Worm (Caenorhabditis elegans) whole organism, L4 larva: Measurements from ENCODE around the gene Y39G8B.7.

Experiments used
- F10B5.3 ChIP-seq: sonication (generic microtip); optimal IDR thresholded peaks from 2 replicates; lab custom pipeline; 2016; ENCODE audit warnings: mild to moderate bottlenecking, missing genetic modification characterization, missing compliant biosample characterization
- F26F4.8 ChIP-seq: fragments of 200-800 bp; sonication (Bioruptor generic); conservative IDR thresholded peaks from 2 replicates; pipeline ENCODE4 v1.3.6; 2022; ENCODE audit warnings: missing genetic modification characterization, missing compliant biosample characterization
- F49E8.2 ChIP-seq: sonication (generic microtip); optimal IDR thresholded peaks from 2 replicates; lab custom pipeline; 2016; ENCODE audit warnings: missing compliant biosample characterization, mild to moderate bottlenecking, missing genetic modification characterization, borderline replicate concordance
- R02D3.7 ChIP-seq: fragments of 150-350 bp; sonication (generic microtip); optimal IDR thresholded peaks from 3 replicates; lab custom pipeline; 2014; ENCODE audit warnings: missing biosample characterization, missing genetic modification characterization
- T26A8.4 ChIP-seq: fragments of 200-800 bp; sonication (Bioruptor generic); IDR thresholded peaks from 2 replicates; pipeline ENCODE4 v1.3.6; 2022; ENCODE audit warnings: missing genetic modification characterization, missing compliant biosample characterization
- Y105C5A.15 ChIP-seq: fragments of 200-800 bp; sonication (Bioruptor generic); IDR thresholded peaks from 2 replicates; pipeline ENCODE4 v1.3.6; 2022; ENCODE audit warnings: missing genetic modification characterization, missing compliant biosample characterization
- Y75B8A.6 ChIP-seq: fragments of 200-800 bp; sonication (Bioruptor generic); IDR thresholded peaks from 2 replicates; pipeline ENCODE4 v1.3.6; 2022; ENCODE audit warnings: missing genetic modification reagents, missing genetic modification characterization, missing compliant biosample characterization
- ZK337.2 ChIP-seq: fragments of 200-800 bp; sonication (Bioruptor generic); IDR thresholded peaks from 2 replicates; pipeline ENCODE4 v1.3.6; 2022; ENCODE audit warnings: missing genetic modification reagents, missing genetic modification characterization, missing compliant biosample characterization
- arid-1 ChIP-seq: fragments of 200-800 bp; sonication (Bioruptor generic); conservative IDR thresholded peaks from 2 replicates; pipeline ENCODE4 v1.3.6; 2022; ENCODE audit warnings: missing genetic modification reagents, missing genetic modification characterization, missing compliant biosample characterization
- attf-4 ChIP-seq: sonication (generic microtip); optimal IDR thresholded peaks from 3 replicates; lab custom pipeline; 2017; ENCODE audit warnings: missing biosample characterization, missing genetic modification characterization
- ceh-28 ChIP-seq: fragments of 150-350 bp; optimal IDR thresholded peaks from 2 replicates; lab custom pipeline; 2014; ENCODE audit warnings: missing biosample characterization, missing genetic modification reagents, missing genetic modification characterization
- ctbp-1 ChIP-seq: fragments of 200-800 bp; sonication (Bioruptor generic); IDR thresholded peaks from 2 replicates; pipeline ENCODE4 v1.3.6; 2022; ENCODE audit warnings: missing genetic modification reagents, missing genetic modification characterization, missing compliant biosample characterization
- dmd-6 ChIP-seq: fragments of 200-800 bp; sonication (Bioruptor generic); IDR thresholded peaks from 2 replicates; pipeline ENCODE4 v1.3.6; 2022; ENCODE audit warnings: missing genetic modification reagents, missing genetic modification characterization, missing compliant biosample characterization
- dmd-9 ChIP-seq: fragments of 200-800 bp; sonication (Bioruptor generic); IDR thresholded peaks from 2 replicates; pipeline ENCODE4 v1.3.6; 2022; ENCODE audit warnings: missing genetic modification reagents, missing genetic modification characterization, missing compliant biosample characterization
- dpl-1 ChIP-seq: fragments of 150-350 bp; optimal IDR thresholded peaks from 2 replicates; lab custom pipeline; 2014; ENCODE audit warnings: missing biosample characterization, missing genetic modification reagents, missing genetic modification characterization
- duxl-1 ChIP-seq: sonication (generic microtip); optimal IDR thresholded peaks from 2 replicates; lab custom pipeline; 2016; ENCODE audit warnings: mild to moderate bottlenecking, missing genetic modification characterization, moderate library complexity, missing compliant biosample characterization; ENCODE audit not compliant: poor library complexity
- fos-1 ChIP-seq: fragments of 150-350 bp; optimal IDR thresholded peaks from 2 replicates; lab custom pipeline; 2014; ENCODE audit warnings: missing biosample characterization, missing genetic modification characterization
- hif-1 ChIP-seq, 2 experiments: sonication (generic microtip); optimal IDR thresholded peaks; 2 replicates each; lab custom pipeline; 2016 to 2017; ENCODE audit warnings: missing compliant biosample characterization in 2 of 2, missing genetic modification characterization in 2 of 2, missing genetic modification reagents in 2 of 2, missing genotype in 2 of 2, mild to moderate bottlenecking in 1 of 2
- hmg-1.1 ChIP-seq: fragments of 200-800 bp; sonication (Bioruptor generic); IDR thresholded peaks from 2 replicates; pipeline ENCODE4 v1.3.6; 2022; ENCODE audit warnings: missing genetic modification reagents, missing genetic modification characterization, missing compliant biosample characterization
- lim-7 ChIP-seq: fragments of 200-800 bp; sonication (Bioruptor generic); IDR thresholded peaks from 2 replicates; pipeline ENCODE4 v1.3.6; 2022; ENCODE audit warnings: missing genetic modification characterization, missing compliant biosample characterization
- lin-38 ChIP-seq: fragments of 200-800 bp; sonication (Bioruptor generic); IDR thresholded peaks from 2 replicates; pipeline ENCODE4 v1.3.6; 2022; ENCODE audit warnings: missing genetic modification reagents, missing genetic modification characterization, missing compliant biosample characterization
- lin-39 ChIP-seq: fragments of 150-350 bp; optimal IDR thresholded peaks from 2 replicates; lab custom pipeline; 2014; ENCODE audit warnings: missing biosample characterization, missing genetic modification reagents, missing genetic modification characterization
- lir-3 ChIP-seq: sonication (generic microtip); optimal IDR thresholded peaks from 2 replicates; lab custom pipeline; 2016; ENCODE audit warnings: mild to moderate bottlenecking, missing genetic modification characterization, missing compliant biosample characterization
- lsy-2 ChIP-seq, 2 experiments: fragments of 150-350 bp in 1 of 2; sonication (generic microtip) in 1 of 2; optimal IDR thresholded peaks; 2 replicates each; lab custom pipeline; 2014 to 2017; ENCODE audit warnings: missing biosample characterization in 2 of 2, missing genetic modification characterization in 2 of 2
- madf-5 ChIP-seq, 2 experiments: fragments of 200-800 bp; sonication (Bioruptor generic); IDR thresholded peaks; 2 replicates each; pipeline ENCODE4 v1.3.6; 2022; ENCODE audit warnings: missing compliant biosample characterization in 2 of 2, missing genetic modification characterization in 2 of 2
- madf-9 ChIP-seq: fragments of 200-800 bp; sonication (Bioruptor generic); conservative IDR thresholded peaks from 2 replicates; pipeline ENCODE4 v1.3.6; 2022; ENCODE audit warnings: missing genetic modification reagents, missing genetic modification characterization, missing compliant biosample characterization
- mdl-1 ChIP-seq, 2 experiments: fragments of 150-350 bp in 1 of 2; sonication (generic microtip) in 1 of 2; optimal IDR thresholded peaks; 2 replicates each; lab custom pipeline; 2014 to 2017; ENCODE audit warnings: missing biosample characterization in 2 of 2, missing genetic modification characterization in 2 of 2
- mdt-29 ChIP-seq: fragments of 200-800 bp; sonication (Bioruptor generic); IDR thresholded peaks from 2 replicates; pipeline ENCODE4 v1.3.6; 2022; ENCODE audit warnings: missing genetic modification reagents, missing genetic modification characterization, missing compliant biosample characterization
- mxl-2 ChIP-seq: fragments of 200-800 bp; sonication (Bioruptor generic); conservative IDR thresholded peaks from 2 replicates; pipeline ENCODE4 v1.3.6; 2022; ENCODE audit warnings: missing genetic modification reagents, missing genetic modification characterization, missing compliant biosample characterization
- nhr-102 ChIP-seq: sonication (generic microtip); optimal IDR thresholded peaks from 2 replicates; lab custom pipeline; 2016; ENCODE audit warnings: mild to moderate bottlenecking, missing genetic modification characterization, moderate library complexity, missing compliant biosample characterization
- nhr-111 ChIP-seq: fragments of 200-800 bp; sonication (Bioruptor generic); optimal IDR thresholded peaks from 2 replicates; lab custom pipeline; 2018; ENCODE audit warnings: mild to moderate bottlenecking, missing genetic modification characterization, missing compliant biosample characterization
- nhr-42 ChIP-seq: fragments of 200-800 bp; sonication (Bioruptor generic); IDR thresholded peaks from 2 replicates; pipeline ENCODE4 v1.3.6; 2022; ENCODE audit warnings: missing genetic modification characterization, missing compliant biosample characterization
- pqm-1 ChIP-seq: sonication (generic microtip); optimal IDR thresholded peaks from 2 replicates; lab custom pipeline; 2017; ENCODE audit warnings: missing biosample characterization, missing genetic modification characterization
- rbr-2 ChIP-seq: sonication (generic microtip); optimal IDR thresholded peaks from 2 replicates; lab custom pipeline; 2016; ENCODE audit warnings: missing genotype, missing genetic modification characterization, missing compliant biosample characterization
- saeg-2 ChIP-seq: fragments of 200-800 bp; sonication (Bioruptor generic); IDR thresholded peaks from 2 replicates; pipeline ENCODE4 v1.3.6; 2022; ENCODE audit warnings: missing genetic modification reagents, missing genetic modification characterization, missing compliant biosample characterization
- sdz-12 ChIP-seq: fragments of 200-800 bp; sonication (Bioruptor generic); optimal IDR thresholded peaks from 2 replicates; lab custom pipeline; 2018; ENCODE audit warnings: mild to moderate bottlenecking, missing genetic modification characterization, missing compliant biosample characterization
- set-16 ChIP-seq: fragments of 200-800 bp; sonication (Bioruptor generic); IDR thresholded peaks from 2 replicates; pipeline ENCODE4 v1.3.6; 2022; ENCODE audit warnings: missing genetic modification reagents, missing genetic modification characterization, missing compliant biosample characterization
- snpc-1.2 ChIP-seq: fragments of 200-800 bp; sonication (Bioruptor generic); IDR thresholded peaks from 2 replicates; pipeline ENCODE4 v1.3.6; 2022; ENCODE audit warnings: missing genetic modification reagents, missing genetic modification characterization, missing compliant biosample characterization
- spr-1 ChIP-seq: sonication (generic microtip); optimal IDR thresholded peaks from 2 replicates; lab custom pipeline; 2016; ENCODE audit warnings: mild to moderate bottlenecking, missing genetic modification characterization, missing compliant biosample characterization
- tag-97 ChIP-seq: fragments of 200-800 bp; sonication (Bioruptor generic); IDR thresholded peaks from 2 replicates; pipeline ENCODE4 v1.3.6; 2022; ENCODE audit warnings: missing genetic modification characterization, missing compliant biosample characterization
- tra-1 ChIP-seq: fragments of 200-800 bp; sonication (Bioruptor generic); IDR thresholded peaks from 2 replicates; pipeline ENCODE4 v1.3.6; 2022; ENCODE audit warnings: missing genetic modification reagents, missing genetic modification characterization, missing compliant biosample characterization
- unc-130 ChIP-seq: sonication (generic microtip); optimal IDR thresholded peaks from 2 replicates; lab custom pipeline; 2016; ENCODE audit warnings: missing genetic modification reagents, missing genetic modification characterization, missing compliant biosample characterization
- unc-39 ChIP-seq: sonication (generic microtip); optimal IDR thresholded peaks from 2 replicates; lab custom pipeline; 2017; ENCODE audit warnings: missing biosample characterization, missing genetic modification characterization
- ztf-7 ChIP-seq: fragments of 150-350 bp; optimal IDR thresholded peaks from 2 replicates; lab custom pipeline; 2014; ENCODE audit warnings: missing biosample characterization, missing genetic modification characterization

Y39G8B.7 gene

DNA sequence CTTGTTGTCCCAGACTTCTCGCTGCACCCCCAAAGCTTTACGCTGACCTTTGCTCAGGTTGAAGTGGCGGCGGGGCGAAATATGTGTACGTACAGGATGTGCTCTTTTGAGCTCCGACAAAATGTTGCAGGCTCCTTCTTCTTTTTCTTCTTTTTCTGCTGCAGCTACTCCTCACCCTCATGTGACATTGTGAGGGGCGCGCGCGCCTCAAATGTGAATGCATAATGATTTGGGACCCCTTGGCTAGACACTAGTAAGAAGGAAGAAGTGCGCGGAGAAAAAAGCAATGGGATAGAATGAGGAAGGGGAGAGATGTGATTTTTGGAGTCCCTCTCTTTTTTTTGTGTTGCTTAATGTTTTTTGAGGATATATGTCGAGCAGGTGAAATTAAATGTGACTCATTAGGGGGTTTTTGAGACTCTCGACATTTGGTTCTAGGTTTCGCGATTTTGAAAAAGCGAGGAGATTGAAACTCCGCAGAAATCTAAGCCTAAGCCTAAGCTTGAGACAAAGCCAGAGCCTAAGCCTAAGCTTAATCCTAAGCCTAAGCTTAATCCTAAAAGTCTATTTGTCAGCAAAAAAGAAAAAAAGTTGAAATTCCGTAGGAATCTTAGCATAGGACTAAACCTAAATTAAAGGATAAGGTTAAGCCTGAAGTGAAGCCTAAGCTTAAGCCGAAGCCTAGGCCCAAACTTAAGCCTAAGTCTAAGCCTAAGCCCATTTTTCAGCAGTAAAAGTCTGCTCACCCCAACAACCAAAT, 42.1 kb upstream of the Y39G8B.7 start (continued):
- TF ChIP-seq F49E8.2 (no peak), mxl-2 (GFP tag; lab: Robert Waterston, UW) (no peak), ceh-28 (no peak), F10B5.3 (tag; lab: Kevin White, UChicago) (no peak), lin-38 (peak; percentile 29; the same call in 1 of the 2 replicates), spr-1 (tag; lab: Kevin White, UChicago) (no peak), dmd-6 (GFP tag; lab: Robert Waterston, UW) (peak; percentile 35), mdt-29 (GFP tag; lab: Robert Waterston, UW) (no peak), dpl-1 (no peak), fos-1 (tag; lab: Kevin White, UChicago) (no peak), nhr-111 (GFP tag; lab: Kevin White, UChicago) (no peak), hif-1 (tag; optimal IDR thresholded peaks at IDR 0.05; lab: Kevin White, UChicago) (peak in 1 of 2 experiments; percentile 31), mdl-1 (tag; optimal IDR thresholded peaks at IDR 0.05; lab: Kevin White, UChicago) (peak in 1 of 2 experiments; percentile 43), ctbp-1 (peak; percentile 48; the same call in 1 of the 2 replicates), rbr-2 (tag; lab: Kevin White, UChicago) (peak; percentile 49), sdz-12 (no peak), tra-1 (GFP tag; lab: Robert Waterston, UW) (no peak), F26F4.8 (no peak), lsy-2 (tag; optimal IDR thresholded peaks at IDR 0.05; lab: Kevin White, UChicago) (peak; percentile 32 to 46), lin-39 (tag; lab: Kevin White, UChicago) (no peak), ZK337.2 (no peak), tag-97 (GFP tag; lab: Robert Waterston, UW) (no peak), T26A8.4 (GFP tag; lab: Robert Waterston, UW) (no peak), saeg-2 (GFP tag; lab: Robert Waterston, UW) (no peak), R02D3.7 (tag; lab: Kevin White, UChicago) (no peak), pqm-1 (tag; lab: Kevin White, UChicago) (no peak), unc-39 (tag; lab: Kevin White, UChicago) (no peak), Y105C5A.15 (GFP tag; lab: Robert Waterston, UW) (no peak), lir-3 (tag; lab: Kevin White, UChicago) (no peak), dmd-9 (GFP tag; lab: Robert Waterston, UW) (0 out of 2 replicates have a peak, but pooled peaks have one; percentile 32)

DNA sequence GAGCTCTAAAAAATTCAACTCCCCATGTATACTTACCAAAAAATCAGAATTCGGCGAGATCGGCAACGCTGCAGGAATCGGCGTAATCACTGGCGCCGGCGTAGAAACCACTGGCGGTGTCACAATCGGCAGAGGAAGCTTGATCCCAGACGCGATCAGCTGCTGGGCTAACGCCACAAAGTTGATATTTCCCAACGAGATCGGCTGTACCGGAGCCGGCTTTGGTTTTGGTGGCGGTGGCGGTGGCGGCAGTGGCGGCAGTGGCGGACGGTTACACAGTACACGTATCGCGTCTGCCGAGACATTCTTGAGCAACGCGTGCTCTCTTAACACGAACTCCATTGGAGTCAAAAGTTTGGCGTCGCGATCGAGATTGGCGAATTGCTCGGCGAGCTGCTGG, 39.7 kb upstream of the Y39G8B.7 start:
- TF ChIP-seq saeg-2 (GFP tag; lab: Robert Waterston, UW) (no peak), nhr-42 (GFP tag; lab: Robert Waterston, UW) (0 out of 2 replicates have a peak, but pooled peaks have one; percentile 9), set-16 (GFP tag; lab: Robert Waterston, UW) (peak; percentile 81)

DNA sequence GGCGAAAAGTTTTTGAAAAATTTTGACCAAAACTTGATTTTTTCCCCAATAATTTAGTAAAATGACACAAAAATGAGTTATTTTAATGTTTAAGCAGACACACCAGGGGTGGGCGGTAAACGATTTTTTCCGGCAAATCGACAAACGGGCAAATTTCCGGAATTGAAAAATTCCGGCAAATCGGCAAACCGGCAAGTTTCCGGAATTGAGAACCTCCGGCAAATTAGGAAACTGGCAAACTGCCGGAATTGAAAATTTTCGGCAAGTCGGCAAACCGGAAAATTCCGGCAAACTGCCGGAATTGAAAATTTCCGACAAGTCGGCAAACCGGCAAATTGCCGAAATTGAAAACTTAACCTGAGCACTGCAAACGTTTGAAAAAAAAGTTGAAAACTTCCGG, 37.9 kb upstream of the Y39G8B.7 start:
- TF ChIP-seq set-16 (GFP tag; lab: Robert Waterston, UW), result peak; percentile 11; the same call in 1 of the 2 replicates
- no peak for TF ChIP-seq unc-130 (GFP tag; lab: Kevin White, UChicago)
- no peak for TF ChIP-seq unc-39 (tag; lab: Kevin White, UChicago)
- 0 out of 2 replicates have a peak, but pooled peaks have one; percentile 32 for TF ChIP-seq ctbp-1
- TF ChIP-seq nhr-102 (tag; lab: Kevin White, UChicago), result peak; percentile 13
- no peak for TF ChIP-seq snpc-1.2
- no peak for TF ChIP-seq lim-7
- TF ChIP-seq madf-5 (GFP tag; IDR thresholded peaks at IDR 0.05; lab: Robert Waterston, UW), result peak in 1 of 2 experiments; percentile 76; a peak in 2 of 4 replicates
- no peak for TF ChIP-seq lin-39 (tag; lab: Kevin White, UChicago)
- TF ChIP-seq hmg-1.1, result 0 out of 2 replicates have a peak, but pooled peaks have one; percentile 12
- TF ChIP-seq tra-1 (GFP tag; lab: Robert Waterston, UW), result peak; percentile 45; the same call in 1 of the 2 replicates
- no peak for TF ChIP-seq Y75B8A.6 (GFP tag; lab: Robert Waterston, UW)
- TF ChIP-seq nhr-42 (GFP tag; lab: Robert Waterston, UW), result peak; percentile 47; the same call in 1 of the 2 replicates
- TF ChIP-seq attf-4 (tag; lab: Kevin White, UChicago), result no peak
- no peak for TF ChIP-seq ztf-7 (tag; lab: Kevin White, UChicago)
- TF ChIP-seq arid-1, result 0 out of 2 replicates have a peak, but pooled peaks have one; percentile 15
- TF ChIP-seq madf-9 (GFP tag; lab: Robert Waterston, UW), result 0 out of 2 replicates have a peak, but pooled peaks have one; percentile 27
- TF ChIP-seq duxl-1 (tag; lab: Kevin White, UChicago), result no peak
